Fruit fly (Drosophila melanogaster) whole organism: ENCODE data around the gene inaF-A.

Source experiments
- CG8478 ChIP-seq: fragments of >200 bp; optimal IDR thresholded peaks from 2 replicates; lab custom pipeline; 2018; ENCODE audit warnings: inconsistent platforms
- Dll ChIP-seq: fragments of >200 bp; optimal IDR thresholded peaks from 2 replicates; lab custom pipeline; 2017
- EcR ChIP-seq, 2 experiments: fragments of >200 bp; optimal IDR thresholded peaks; 2 replicates each; lab custom pipeline; 2017; ENCODE audit warnings: missing biosample characterization in 2 of 2, missing genetic modification characterization in 2 of 2, missing genetic modification reagents in 2 of 2
- pan ChIP-seq: fragments of >200 bp; optimal IDR thresholded peaks from 2 replicates; lab custom pipeline; 2017
- psq ChIP-seq: fragments of >200 bp; optimal IDR thresholded peaks from 2 replicates; lab custom pipeline; 2017
- usp ChIP-seq: fragments of >200 bp; optimal IDR thresholded peaks from 2 replicates; lab custom pipeline; 2017; ENCODE audit warnings: missing biosample characterization, missing genetic modification characterization, mixed read lengths

Gene inaF-A

dm6 chrX:11704929-11705612 is 28.6 kb downstream of the inaF-A start, which contains the start of gene CG2444:
Gene CG2444 (minus strand): TSS chrX:11705300.
- TF ChIP-seq EcR (GFP tag; optimal IDR thresholded peaks at IDR 0.05; lab: Kevin White, UChicago) = no peak
- TF ChIP-seq usp = no peak
- TF ChIP-seq Dll = no peak
- TF ChIP-seq psq (lab: Kevin White, UChicago) = no peak
- TF ChIP-seq CG8478 (lab: Kevin White, UChicago) = no peak

dm6 chrX:11700765-11701164 is 32.9 kb downstream of the inaF-A start:
- TF ChIP-seq Dll (no peak), pan (no peak), CG8478 (lab: Kevin White, UChicago) (no peak), usp (no peak), EcR (GFP tag; optimal IDR thresholded peaks at IDR 0.05; lab: Kevin White, UChicago) (no peak)

dm6 chrX:11695883-11696211 is 37.8 kb downstream of the inaF-A start:
- TF ChIP-seq pan (no peak), Dll (no peak), CG8478 (lab: Kevin White, UChicago) (no peak), usp (no peak), EcR (GFP tag; optimal IDR thresholded peaks at IDR 0.05; lab: Kevin White, UChicago) (no peak), psq (lab: Kevin White, UChicago) (no peak)

dm6 chrX:11694959-11695882 is 38.5 kb downstream of the inaF-A start, which contains the start of gene PhKgamma:
Gene PhKgamma (plus strand): TSS chrX:11695137.
- no peak for TF ChIP-seq Dll
- TF ChIP-seq EcR (GFP tag; optimal IDR thresholded peaks at IDR 0.05; lab: Kevin White, UChicago) = no peak
- no peak for TF ChIP-seq pan
- TF ChIP-seq usp = no peak
- no peak for TF ChIP-seq psq (lab: Kevin White, UChicago)
- TF ChIP-seq CG8478 (lab: Kevin White, UChicago) = no peak

dm6 chrX:11689669-11690068 is 44.0 kb downstream of the inaF-A start:
- TF ChIP-seq CG8478 (lab: Kevin White, UChicago) = no peak
- no peak for TF ChIP-seq pan
- no peak for TF ChIP-seq Dll
- no peak for TF ChIP-seq EcR (GFP tag; optimal IDR thresholded peaks at IDR 0.05; lab: Kevin White, UChicago)
- TF ChIP-seq usp = no peak
- TF ChIP-seq psq (lab: Kevin White, UChicago) = no peak

DNA sequence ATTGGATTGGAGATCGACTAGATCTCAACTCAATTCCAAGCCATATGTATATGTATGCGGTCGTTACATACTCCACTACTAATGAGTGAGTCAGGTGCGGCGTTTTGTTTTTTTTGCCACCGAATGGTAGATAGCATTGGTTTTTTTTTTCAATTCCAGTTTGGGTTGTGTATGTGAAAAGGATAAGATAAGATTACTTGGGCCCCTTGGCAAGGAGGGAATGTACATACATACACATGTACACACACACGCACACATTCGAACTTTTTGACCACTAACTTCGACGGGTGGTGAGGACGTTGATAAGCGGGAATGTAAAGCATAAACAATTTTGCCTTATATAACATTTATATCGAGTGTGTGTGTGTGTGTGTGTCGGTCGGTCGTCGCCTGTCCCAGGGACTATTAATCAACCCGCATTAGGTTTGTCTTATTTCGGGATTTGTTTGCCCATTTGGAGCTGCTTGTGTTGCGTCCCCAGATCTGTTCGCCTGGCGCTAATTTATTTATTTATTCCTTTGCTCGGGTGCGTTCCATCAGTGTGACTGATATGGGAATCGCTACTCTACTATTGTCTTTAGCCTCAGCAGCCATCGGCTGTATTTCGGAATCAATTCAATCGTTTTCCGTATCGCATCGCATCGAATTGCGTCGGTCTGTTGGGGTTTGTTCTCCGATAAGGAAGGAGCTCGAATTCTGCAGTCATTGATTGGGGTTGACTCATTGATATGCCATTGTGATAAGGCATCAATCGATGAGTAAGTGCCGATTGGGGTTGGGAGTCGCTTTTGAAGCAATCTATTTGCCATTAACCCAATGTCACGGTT is 45.8 kb downstream of the inaF-A start:
- TF ChIP-seq usp (no peak), Dll (no peak), psq (lab: Kevin White, UChicago) (no peak), EcR (GFP tag; optimal IDR thresholded peaks at IDR 0.05; lab: Kevin White, UChicago) (no peak), pan (no peak), CG8478 (lab: Kevin White, UChicago) (no peak)

DNA sequence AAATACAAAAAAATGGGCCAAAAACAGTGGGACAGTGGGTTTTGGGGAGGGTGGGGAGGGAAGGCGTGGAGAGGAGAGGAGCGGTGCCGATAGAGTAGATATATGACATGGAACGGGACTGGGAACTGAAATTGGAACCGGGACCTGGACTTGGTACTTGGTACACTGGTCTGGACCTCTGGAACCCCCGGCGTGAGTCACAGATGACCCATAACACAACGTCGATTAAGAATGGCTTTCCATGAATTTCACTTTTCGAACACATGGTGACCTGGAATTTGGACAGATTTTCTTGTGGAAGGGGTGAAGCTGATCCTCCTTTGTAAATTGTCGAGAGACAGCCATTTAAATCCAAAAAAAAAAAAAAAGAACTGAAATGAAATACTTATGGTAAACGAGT is 47.0 kb downstream of the inaF-A start:
- no peak for TF ChIP-seq EcR (GFP tag; optimal IDR thresholded peaks at IDR 0.05; lab: Kevin White, UChicago)

- TF ChIP-seq usp = no peak
- no peak for TF ChIP-seq psq (lab: Kevin White, UChicago)
- no peak for TF ChIP-seq pan
- TF ChIP-seq EcR (GFP tag; optimal IDR thresholded peaks at IDR 0.05; lab: Kevin White, UChicago) = peak in 1 of 2 experiments; percentile 37
- TF ChIP-seq CG8478 (lab: Kevin White, UChicago) = no peak
- TF ChIP-seq Dll = no peak
These were observed 47.6 kb downstream of the inaF-A start for dm6 chrX:11685918-11686640.

dm6 chrX:11684462-11684861 is 49.2 kb downstream of the inaF-A start:
- TF ChIP-seq EcR (GFP tag; optimal IDR thresholded peaks at IDR 0.05; lab: Kevin White, UChicago) (no peak), pan (no peak), CG8478 (lab: Kevin White, UChicago) (no peak), psq (lab: Kevin White, UChicago) (no peak)

DNA sequence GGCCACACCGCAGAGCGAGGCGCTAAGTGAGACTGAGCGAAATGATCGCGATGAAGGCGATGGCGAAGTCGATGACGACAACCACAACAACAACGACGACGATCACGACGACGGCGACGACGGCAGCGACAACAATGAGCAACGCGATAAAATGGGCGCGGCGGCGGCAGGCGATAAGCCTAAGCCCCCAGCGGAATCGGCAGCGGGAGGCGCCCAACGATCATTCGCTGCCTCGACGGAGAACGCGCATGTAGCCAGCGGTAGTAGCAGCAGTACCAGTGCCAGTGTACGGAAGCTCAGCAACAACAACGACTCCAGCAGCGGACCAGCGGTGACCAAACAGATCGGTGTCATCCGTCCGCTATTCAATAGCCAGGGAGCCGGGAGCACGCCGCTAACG is 50.2 kb downstream of the inaF-A start:
- TF ChIP-seq pan (no peak), psq (lab: Kevin White, UChicago) (no peak), CG8478 (lab: Kevin White, UChicago) (no peak), Dll (no peak), usp (no peak), EcR (GFP tag; optimal IDR thresholded peaks at IDR 0.05; lab: Kevin White, UChicago) (no peak)
